Fruit fly (Drosophila melanogaster) whole organism, wandering third instar larva: ENCODE results near the gene CG43439.
A peak's percentile ranks its signal among the peaks of the same experiment; 100 is the strongest.

ENCODE experiments used
- CG32264 ChIP-seq: fragments of 200-800 bp; sonication (Bioruptor generic); optimal IDR thresholded peaks from 2 replicates; lab custom pipeline; 2016; ENCODE audit warnings: missing biosample characterization, missing genetic modification characterization
- Dfd ChIP-seq: fragments of >200 bp; optimal IDR thresholded peaks from 2 replicates; lab custom pipeline; 2017; ENCODE audit warnings: missing biosample characterization, missing genetic modification characterization
- Hr83 ChIP-seq: fragments of 200-300 bp; sonication (Bioruptor generic); optimal IDR thresholded peaks from 2 replicates; lab custom pipeline; 2016; ENCODE audit warnings: missing biosample characterization, mild to moderate bottlenecking, missing genetic modification characterization, moderate library complexity; ENCODE audit not compliant: poor library complexity, severe bottlenecking
- Myc ChIP-seq: fragments of >200 bp; optimal IDR thresholded peaks from 2 replicates; lab custom pipeline; 2017
- Rel ChIP-seq, 2 experiments: fragments of 200-800 bp; sonication (Bioruptor generic) in 1 of 2; optimal IDR thresholded peaks; 2 replicates in 1 of 2; 3 replicates in 1 of 2; lab custom pipeline; 2016 to 2019; ENCODE audit warnings: mild to moderate bottlenecking in 2 of 2, missing biosample characterization in 2 of 2, missing genetic modification characterization in 2 of 2, moderate library complexity in 1 of 2
- Vsx2 ChIP-seq: fragments of 200-300, 225-300 bp; sonication (Bioruptor generic); optimal IDR thresholded peaks from 2 replicates; lab custom pipeline; 2018; ENCODE audit warnings: missing biosample characterization, missing genetic modification characterization; ENCODE audit not compliant: partially characterized antibody
- dmrt93B ChIP-seq: fragments of 200-800 bp; sonication (Bioruptor generic); optimal IDR thresholded peaks from 2 replicates; lab custom pipeline; 2018; ENCODE audit warnings: missing biosample characterization, mild to moderate bottlenecking, missing genetic modification characterization
- h ChIP-seq: fragments of 200-800 bp; sonication (Bioruptor generic); optimal IDR thresholded peaks from 3 replicates; lab custom pipeline; 2016; ENCODE audit warnings: missing biosample characterization, mild to moderate bottlenecking, missing genetic modification characterization
- lola ChIP-seq: fragments of >200 bp; optimal IDR thresholded peaks from 2 replicates; lab custom pipeline; 2017; ENCODE audit warnings: missing biosample characterization, missing genetic modification characterization
- psq ChIP-seq: fragments of 200-800 bp; sonication (Bioruptor generic); optimal IDR thresholded peaks from 3 replicates; lab custom pipeline; 2017; ENCODE audit warnings: missing biosample characterization, mild to moderate bottlenecking, missing genetic modification characterization, moderate library complexity
- rgr ChIP-seq: fragments of 200-800 bp; sonication (Bioruptor generic); optimal IDR thresholded peaks from 3 replicates; lab custom pipeline; 2016; ENCODE audit warnings: missing biosample characterization, mild to moderate bottlenecking, missing genetic modification characterization
- sv ChIP-seq: fragments of 200-800 bp; sonication (Bioruptor generic); optimal IDR thresholded peaks from 3 replicates; lab custom pipeline; 2016; ENCODE audit warnings: missing biosample characterization, missing genetic modification characterization
- usp ChIP-seq: fragments of >200 bp; optimal IDR thresholded peaks from 2 replicates; lab custom pipeline; 2017; ENCODE audit warnings: missing biosample characterization, missing genetic modification characterization

dm6 chr3L:7012271-7012670 lies 27.9 kb upstream of the CG43439 start:
- TF ChIP-seq usp (GFP tag; lab: Kevin White, UChicago) (no peak), CG32264 (GFP tag; lab: Kevin White, UChicago) (no peak), Hr83 (GFP tag; lab: Kevin White, UChicago) (no peak), h (no peak), Myc (lab: Kevin White, UChicago) (peak; percentile 38), lola (GFP tag; lab: Kevin White, UChicago) (no peak), Vsx2 (GFP tag; lab: Kevin White, UChicago) (no peak), Rel (GFP tag; optimal IDR thresholded peaks at IDR 0.05; lab: Kevin White, UChicago) (no peak), Rel (tag; optimal IDR thresholded peaks at IDR 0.05; lab: Kevin White, UChicago) (no peak), rgr (GFP tag; lab: Kevin White, UChicago) (no peak), dmrt93B (GFP tag; lab: Kevin White, UChicago) (no peak), sv (no peak), psq (GFP tag; lab: Kevin White, UChicago) (no peak), Dfd (GFP tag; lab: Kevin White, UChicago) (no peak)
